Fruit fly (Drosophila melanogaster): ENCODE results near the gene if.

Gene if

DNA sequence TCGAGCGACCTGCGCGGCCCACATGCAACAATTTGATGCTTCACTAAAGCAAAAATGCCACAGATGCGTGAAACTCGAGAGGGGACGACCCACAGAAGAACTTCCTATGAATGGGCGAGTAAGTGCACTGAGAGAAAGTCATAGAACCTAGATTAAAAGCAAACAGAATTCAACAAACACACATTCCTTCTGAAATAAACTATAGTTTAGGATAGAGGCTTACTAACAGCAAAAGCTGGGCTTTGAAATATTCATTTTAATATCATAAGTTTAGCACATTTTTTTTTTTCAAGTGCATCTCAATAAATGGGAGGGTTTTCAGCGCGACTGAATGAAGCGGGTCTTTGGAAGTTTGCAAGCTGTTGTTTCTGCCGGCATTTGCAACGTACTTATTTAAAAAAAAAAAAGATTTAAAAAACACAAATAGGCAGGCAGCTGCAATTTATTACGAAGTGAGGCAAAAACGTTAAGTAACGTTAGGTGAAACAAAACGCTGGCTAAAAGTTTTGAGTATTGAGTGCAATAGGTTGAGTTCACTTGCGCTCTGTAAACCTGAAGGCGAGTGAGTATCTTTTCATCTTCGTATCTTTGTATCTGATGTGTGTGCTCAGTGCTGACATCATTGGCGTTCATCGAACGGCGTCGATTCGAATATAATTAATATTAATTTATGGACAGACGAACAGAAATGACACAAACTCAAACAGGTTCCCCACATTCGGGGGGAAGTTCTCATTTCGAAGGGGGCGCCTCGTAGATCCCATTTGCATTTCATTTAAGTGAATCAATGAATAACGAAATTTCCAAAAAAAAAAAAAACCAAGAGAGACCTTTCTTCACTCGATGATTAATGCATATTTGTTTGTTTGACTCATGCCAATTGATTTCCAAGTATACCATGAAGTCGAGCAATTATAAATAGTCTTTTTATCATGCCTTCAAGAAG, 10.1 kb downstream of the if start (continued):
- TF ChIP-seq Myb (GFP tag; optimal IDR thresholded peaks at IDR 0.05) (no peak), kah (GFP tag; optimal IDR thresholded peaks at IDR 0.05) (no peak), nau (GFP tag; optimal IDR thresholded peaks at IDR 0.05) (peak; percentile 25), CG6765 (GFP tag; optimal IDR thresholded peaks at IDR 0.05) (no peak), Atf-2 (GFP tag; optimal IDR thresholded peaks at IDR 0.05) (peak; percentile 43), pros (GFP tag; optimal IDR thresholded peaks at IDR 0.05) (no peak), wek (GFP tag; optimal IDR thresholded peaks at IDR 0.05) (no peak), CG14860 (GFP tag; IDR thresholded peaks at IDR 0.05; ENCODE audit: partially characterized antibody) (no peak), CG9797 (GFP tag; optimal IDR thresholded peaks at IDR 0.05) (no peak), pfk (GFP tag; optimal IDR thresholded peaks at IDR 0.05) (no peak), dysf (GFP tag; IDR thresholded peaks at IDR 0.05) (peak; percentile 73; the same call in 2 of the 3 replicates), kay (GFP tag; optimal IDR thresholded peaks at IDR 0.05) (peak; percentile 64), ken (GFP tag; IDR thresholded peaks at IDR 0.05) (peak; percentile 46; the same call in 1 of the 3 replicates), bowl (GFP tag; IDR thresholded peaks at IDR 0.05) (0 out of 2 replicates have a peak, but pooled peaks have one; percentile 42), CG2889 (GFP tag; IDR thresholded peaks at IDR 0.05) (no peak), Mad (GFP tag; optimal IDR thresholded peaks at IDR 0.05) (no peak), amos (GFP tag; IDR thresholded peaks at IDR 0.05; ENCODE audit: partially characterized antibody) (no peak), Lhr (GFP tag; optimal IDR thresholded peaks at IDR 0.05) (no peak), CG17829 (tag; optimal IDR thresholded peaks at IDR 0.05) (peak; percentile 56), phol (tag; optimal IDR thresholded peaks at IDR 0.05) (peak; percentile 64), CG6689 (GFP tag; IDR thresholded peaks at IDR 0.05) (peak; percentile 64), CG15601 (tag; optimal IDR thresholded peaks at IDR 0.05) (peak; percentile 33), Mes4 (GFP tag; optimal IDR thresholded peaks at IDR 0.05) (no peak), Dref (GFP tag; IDR thresholded peaks at IDR 0.05) (no peak), CG33213 (GFP tag; optimal IDR thresholded peaks at IDR 0.05) (peak; percentile 44), CG10959 (GFP tag; IDR thresholded peaks at IDR 0.05) (peak; percentile 78), Ptx1 (GFP tag; IDR thresholded peaks at IDR 0.05) (peak; percentile 69), zen2 (GFP tag; IDR thresholded peaks at IDR 0.05; ENCODE audit: partially characterized antibody) (no peak), CG7357 (GFP tag; IDR thresholded peaks at IDR 0.05) (peak; percentile 39; the same call in 1 of the 3 replicates), gt (GFP tag; IDR thresholded peaks at IDR 0.05) (peak; percentile 43; the same call in 1 of the 2 replicates), cato (GFP tag; optimal IDR thresholded peaks at IDR 0.05; ENCODE audit: borderline replicate concordance) (peak; percentile 25), mirr (GFP tag; optimal IDR thresholded peaks at IDR 0.05) (no peak), Aef1 (GFP tag; IDR thresholded peaks at IDR 0.05) (peak; percentile 35; the same call in 2 of the 3 replicates), Ets97D (GFP tag; optimal IDR thresholded peaks at IDR 0.05) (peak; percentile 10), CG4404 (GFP tag; IDR thresholded peaks at IDR 0.05) (peak; percentile 76), toy (GFP tag; IDR thresholded peaks at IDR 0.05) (no peak), hkb (optimal IDR thresholded peaks at IDR 0.05) (no peak), hkb (GFP tag; IDR thresholded peaks at IDR 0.05) (peak; percentile 75), CG17802 (tag; optimal IDR thresholded peaks at IDR 0.05) (peak; percentile 30), sima (GFP tag; optimal IDR thresholded peaks at IDR 0.05) (peak; percentile 18), CG12071 (GFP tag; optimal IDR thresholded peaks at IDR 0.05) (peak; percentile 7), Gsc (GFP tag; IDR thresholded peaks at IDR 0.05) (no peak), TFAM (GFP tag; optimal IDR thresholded peaks at IDR 0.05) (no peak), Doc2 (GFP tag; IDR thresholded peaks at IDR 0.05) (no peak), gfzf (GFP tag; optimal IDR thresholded peaks at IDR 0.05) (no peak), aop (GFP tag; IDR thresholded peaks at IDR 0.05) (no peak), PHDP (tag; optimal IDR thresholded peaks at IDR 0.05) (peak; percentile 27), vfl (GFP tag; optimal IDR thresholded peaks at IDR 0.05) (no peak), CG1832 (GFP tag; optimal IDR thresholded peaks at IDR 0.05) (no peak)
